Fruit fly (Drosophila melanogaster): ENCODE results near the gene wwk.
A peak's percentile ranks its signal among the peaks of the same experiment; 100 is the strongest.

Gene wwk

DNA sequence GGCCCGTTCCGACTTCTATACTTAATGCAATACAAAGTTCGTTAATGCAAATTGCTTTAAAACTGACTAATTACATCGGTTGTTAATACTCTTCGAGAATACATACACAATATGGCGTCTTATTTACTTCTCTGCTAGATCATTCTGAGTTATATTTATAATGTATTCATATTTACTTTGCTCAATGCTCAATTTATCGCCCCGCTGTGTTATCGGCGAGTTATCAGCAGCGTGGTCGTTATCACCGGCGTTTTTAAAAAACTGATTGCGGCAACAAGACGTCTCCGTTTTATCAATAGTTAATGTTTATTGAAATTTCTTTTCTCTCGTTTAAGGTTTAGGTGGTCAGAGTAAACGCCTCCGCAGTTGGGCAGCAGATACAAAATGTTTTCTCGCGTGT lies 15.6 kb upstream of the wwk start:
- TF ChIP-seq CG16779 (tag; optimal IDR thresholded peaks at IDR 0.05) (no peak), CG11294 (GFP tag; IDR thresholded peaks at IDR 0.05) (no peak), Hr4 (GFP tag; optimal IDR thresholded peaks at IDR 0.05) (no peak), Sox14 (GFP tag; optimal IDR thresholded peaks at IDR 0.05) (no peak), CG10669 (GFP tag; optimal IDR thresholded peaks at IDR 0.05) (no peak), Ets21C (GFP tag; optimal IDR thresholded peaks at IDR 0.05) (no peak), CG3919 (GFP tag; optimal IDR thresholded peaks at IDR 0.05) (no peak), Lpt (GFP tag; optimal IDR thresholded peaks at IDR 0.05) (no peak), CG11762 (GFP tag; optimal IDR thresholded peaks at IDR 0.05; ENCODE audit: insufficient read depth) (no peak), CG1621 (tag; optimal IDR thresholded peaks at IDR 0.05) (no peak), salr (GFP tag; optimal IDR thresholded peaks at IDR 0.05) (no peak), fd85E (GFP tag; optimal IDR thresholded peaks at IDR 0.05) (no peak), achi (GFP tag; optimal IDR thresholded peaks at IDR 0.05) (no peak), Sox15 (GFP tag; optimal IDR thresholded peaks at IDR 0.05) (no peak), dsx (GFP tag; optimal IDR thresholded peaks at IDR 0.05; ENCODE audit: poor library complexity, severe bottlenecking) (no peak), vri (GFP tag; optimal IDR thresholded peaks at IDR 0.05) (no peak), Eip75B (GFP tag; optimal IDR thresholded peaks at IDR 0.05) (no peak), CG34406 (GFP tag; optimal IDR thresholded peaks at IDR 0.05) (no peak), lz (GFP tag; optimal IDR thresholded peaks at IDR 0.05) (no peak), svp (GFP tag) (no peak)

DNA sequence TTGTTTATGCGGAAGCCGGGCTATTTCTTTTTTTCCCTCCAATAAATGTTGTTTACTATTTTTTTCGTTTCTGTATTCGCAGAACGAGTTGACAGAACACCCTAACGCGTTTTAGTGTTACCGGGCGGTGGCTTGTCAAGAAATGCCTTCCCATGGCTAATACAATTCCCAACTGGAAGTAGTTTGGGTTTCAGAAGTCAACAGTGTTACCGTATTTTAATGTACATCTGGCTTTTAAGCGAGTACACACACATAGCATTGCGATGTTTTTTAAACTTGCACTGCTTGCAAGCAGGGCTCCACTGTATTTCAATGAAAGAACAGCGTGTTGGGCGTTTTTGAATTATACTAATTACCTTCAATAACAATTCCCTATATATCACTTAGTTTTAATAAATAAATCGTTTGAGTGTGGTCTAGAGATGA lies 14.0 kb upstream of the wwk start, which contains the start of gene TfIIS:
TfIIS (minus strand) TSS at position 178 of the 426 bp plus-strand sequence.
- TF ChIP-seq CG3919 (GFP tag; optimal IDR thresholded peaks at IDR 0.05) (no peak), fd59A (GFP tag; optimal IDR thresholded peaks at IDR 0.05) (no peak), Eip75B (GFP tag; optimal IDR thresholded peaks at IDR 0.05) (no peak), svp (GFP tag) (peak; percentile 84), Sox102F (GFP tag; optimal IDR thresholded peaks at IDR 0.05) (no peak), Eip78C (GFP tag) (peak; percentile 21), CG6792 (GFP tag; optimal IDR thresholded peaks at IDR 0.05) (no peak), fkh (GFP tag; optimal IDR thresholded peaks at IDR 0.05) (peak; percentile 47), Ets21C (GFP tag; optimal IDR thresholded peaks at IDR 0.05) (no peak)

DNA sequence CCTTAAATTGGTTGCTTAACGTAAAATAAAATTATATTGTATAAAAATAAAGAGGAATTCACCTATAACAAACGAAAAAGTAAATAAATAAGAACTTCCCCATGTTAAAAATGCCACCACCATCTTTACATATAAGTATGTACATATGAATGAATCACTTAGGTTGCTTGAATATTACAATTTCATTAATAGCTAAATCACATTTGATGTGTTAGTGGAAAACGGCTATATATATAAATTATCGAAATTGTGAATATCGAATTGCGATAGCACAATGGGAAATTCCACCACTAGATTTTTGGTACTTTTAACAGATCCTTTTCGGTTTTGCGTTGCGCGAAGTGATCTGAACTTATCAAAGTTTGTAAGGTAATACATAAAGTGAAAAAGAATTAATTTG lies 13.2 kb upstream of the wwk start, which contains the start of the genes solo and vas:
solo (plus strand) TSS at position 289 of the 400 bp plus-strand sequence.
vas (plus strand) TSS at position 289 of the 400 bp plus-strand sequence.
- no peak for TF ChIP-seq Smox (GFP tag; optimal IDR thresholded peaks at IDR 0.05)
- no peak for TF ChIP-seq Sox102F (GFP tag; optimal IDR thresholded peaks at IDR 0.05)
- no peak for TF ChIP-seq ss (GFP tag; optimal IDR thresholded peaks at IDR 0.05)
- TF ChIP-seq CG11294 (GFP tag; IDR thresholded peaks at IDR 0.05): no peak
- no peak for TF ChIP-seq vri (GFP tag; optimal IDR thresholded peaks at IDR 0.05)
- peak; percentile 41 for TF ChIP-seq Sox14 (GFP tag; optimal IDR thresholded peaks at IDR 0.05)
- TF ChIP-seq CG8319 (GFP tag; optimal IDR thresholded peaks at IDR 0.05): no peak
- peak; percentile 45 for TF ChIP-seq Hr4 (GFP tag; optimal IDR thresholded peaks at IDR 0.05)
- TF ChIP-seq OdsH (GFP tag; optimal IDR thresholded peaks at IDR 0.05): peak; percentile 33
- no peak for TF ChIP-seq Eip93F (GFP tag; optimal IDR thresholded peaks at IDR 0.05)
- TF ChIP-seq Ets21C (GFP tag; optimal IDR thresholded peaks at IDR 0.05): no peak
- no peak for TF ChIP-seq dsx (GFP tag; optimal IDR thresholded peaks at IDR 0.05; ENCODE audit: poor library complexity, severe bottlenecking)
- no peak for TF ChIP-seq achi (GFP tag; optimal IDR thresholded peaks at IDR 0.05)
- TF ChIP-seq pdm3 (GFP tag; optimal IDR thresholded peaks at IDR 0.05): no peak
- TF ChIP-seq Eip78C (GFP tag): no peak
- TF ChIP-seq CG9139 (GFP tag; optimal IDR thresholded peaks at IDR 0.05): no peak
- TF ChIP-seq acj6 (GFP tag; optimal IDR thresholded peaks at IDR 0.05): peak; percentile 15
- no peak for TF ChIP-seq CG6792 (GFP tag; optimal IDR thresholded peaks at IDR 0.05)
- peak; percentile 18 for TF ChIP-seq CG31627 (GFP tag; optimal IDR thresholded peaks at IDR 0.05)
- no peak for TF ChIP-seq CG6808 (GFP tag; optimal IDR thresholded peaks at IDR 0.05)
- TF ChIP-seq CG8119 (GFP tag; IDR thresholded peaks at IDR 0.05): no peak
- no peak for TF ChIP-seq CG6854 (GFP tag; optimal IDR thresholded peaks at IDR 0.05)
- peak; percentile 60 for TF ChIP-seq svp (GFP tag)
- TF ChIP-seq CG10669 (GFP tag; optimal IDR thresholded peaks at IDR 0.05): no peak
- TF ChIP-seq CG6276 (GFP tag; optimal IDR thresholded peaks at IDR 0.05): no peak
- TF ChIP-seq fd85E (GFP tag; optimal IDR thresholded peaks at IDR 0.05): no peak
- no peak for TF ChIP-seq fd59A (GFP tag; optimal IDR thresholded peaks at IDR 0.05)
- no peak for TF ChIP-seq salr (GFP tag; optimal IDR thresholded peaks at IDR 0.05)
- TF ChIP-seq topi (GFP tag; optimal IDR thresholded peaks at IDR 0.05): peak; percentile 17
- no peak for TF ChIP-seq Ets96B (tag; optimal IDR thresholded peaks at IDR 0.05)
- no peak for TF ChIP-seq CG1621 (tag; optimal IDR thresholded peaks at IDR 0.05)
- TF ChIP-seq spab (GFP tag; optimal IDR thresholded peaks at IDR 0.05): no peak
- no peak for TF ChIP-seq fkh (GFP tag; optimal IDR thresholded peaks at IDR 0.05)
- TF ChIP-seq CG10631 (GFP tag; optimal IDR thresholded peaks at IDR 0.05): peak; percentile 19
- TF ChIP-seq Met (GFP tag; optimal IDR thresholded peaks at IDR 0.05): no peak
- peak; percentile 53 for TF ChIP-seq CG3032 (tag; optimal IDR thresholded peaks at IDR 0.05)
- TF ChIP-seq CG16779 (tag; optimal IDR thresholded peaks at IDR 0.05): no peak
- TF ChIP-seq eg (GFP tag; IDR thresholded peaks at IDR 0.05): no peak
